Fruit fly (Drosophila melanogaster) whole organism, embryonic: ENCODE data around the gene CG34134.

ENCODE experiments used
- CG30020 ChIP-seq: fragments of 200-800 bp; optimal IDR thresholded peaks from 2 replicates; lab custom pipeline; 2019; ENCODE audit warnings: missing biosample characterization, mild to moderate bottlenecking, missing genetic modification characterization, moderate library complexity
- CG34422 ChIP-seq: fragments of 200-800 bp; sonication (Bioruptor generic); IDR thresholded peaks from 3 replicates; pipeline ENCODE4 v1.3.6; 2022; ENCODE audit warnings: missing biosample characterization, missing genetic modification characterization
- HLH3B ChIP-seq: fragments of 200-800 bp; sonication (Bioruptor generic); IDR thresholded peaks from 2 replicates; pipeline ENCODE4 v1.3.6; 2022; ENCODE audit warnings: missing biosample characterization, missing genetic modification characterization
- Mes4 ChIP-seq: fragments of 200-800 bp; sonication (Bioruptor generic); optimal IDR thresholded peaks from 2 replicates; lab custom pipeline; 2016; ENCODE audit warnings: missing biosample characterization, missing genetic modification characterization
- cad ChIP-seq: fragments of >200 bp; optimal IDR thresholded peaks from 2 replicates; lab custom pipeline; 2017; ENCODE audit warnings: missing biosample characterization, missing genetic modification characterization
- corto ChIP-seq: fragments of 200-800 bp; sonication (Bioruptor generic); optimal IDR thresholded peaks from 2 replicates; lab custom pipeline; 2016; ENCODE audit warnings: missing biosample characterization, mild to moderate bottlenecking, missing genetic modification characterization, moderate library complexity

DNA sequence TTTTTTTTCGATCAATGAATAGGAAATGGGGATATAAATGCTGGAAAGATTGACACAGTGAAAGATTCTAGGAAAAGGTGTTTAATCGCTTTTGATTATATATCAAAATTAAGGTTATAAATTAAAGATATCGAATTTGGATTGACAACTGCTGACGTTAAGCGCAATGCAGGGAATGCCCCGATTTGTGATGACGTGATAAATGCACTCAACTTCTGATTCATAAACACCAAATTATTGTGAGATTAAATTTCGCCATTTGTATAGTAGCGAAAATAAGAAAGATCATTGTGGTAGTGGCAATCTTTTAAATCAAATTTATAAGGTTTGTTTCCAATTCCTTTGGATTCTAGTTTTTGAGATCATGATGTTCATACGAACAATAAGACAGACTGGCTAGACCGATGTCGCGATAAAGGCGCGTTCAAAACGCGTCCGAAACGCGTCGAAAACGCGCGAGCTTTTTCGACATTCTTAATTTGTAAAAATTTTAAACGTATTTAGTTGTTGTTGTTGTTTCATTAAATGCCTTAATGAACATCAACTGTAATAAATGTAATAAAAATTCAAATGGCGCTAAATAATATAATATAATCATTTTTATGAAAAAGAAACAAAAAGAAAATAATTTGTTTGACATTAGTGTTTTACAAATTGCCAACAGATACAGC, 24.8 kb upstream of the CG34134 start, which contains the start of gene CG8349:
- TF ChIP-seq Mes4 (no peak), HLH3B (GFP tag; lab: Robert Waterston, UW) (no peak), CG34422 (GFP tag; lab: Robert Waterston, UW) (no peak), cad (GFP tag; lab: Kevin White, UChicago) (no peak), CG30020 (no peak), corto (GFP tag; lab: Kevin White, UChicago) (no peak)
